Worm (Caenorhabditis elegans): Measurements from ENCODE around the gene etc-1.

etc-1 gene

ce11 chrII:8631766-8632165, 32.9 kb upstream of the etc-1 start:
- TF ChIP-seq lsl-1 (GFP tag; optimal IDR thresholded peaks at IDR 0.05), result peak; percentile 13
- no peak for TF ChIP-seq atf-7 (tag; optimal IDR thresholded peaks at IDR 0.05)
- peak; percentile 37 for TF ChIP-seq snpc-1.3 (tag; optimal IDR thresholded peaks at IDR 0.05; ENCODE audit: insufficient read depth)
- no peak for TF ChIP-seq ztf-25 (GFP tag; IDR thresholded peaks at IDR 0.05)
- no peak for TF ChIP-seq dpff-1 (tag; optimal IDR thresholded peaks at IDR 0.05)
- no peak for TF ChIP-seq snpc-1.1 (tag; optimal IDR thresholded peaks at IDR 0.05; ENCODE audit: insufficient read depth)
- TF ChIP-seq rpc-1 (optimal IDR thresholded peaks at IDR 0.05), result peak; percentile 53
- TF ChIP-seq rpc-1 (tag; optimal IDR thresholded peaks at IDR 0.05), result peak; percentile 76
- TF ChIP-seq hsf-1 (GFP tag; IDR thresholded peaks at IDR 0.05), result peak; percentile 36; the same call in 1 of the 2 replicates
- peak; percentile 90 for TF ChIP-seq sptf-2 (GFP tag; optimal IDR thresholded peaks at IDR 0.05)
- TF ChIP-seq die-1 (tag; optimal IDR thresholded peaks at IDR 0.05), result peak; percentile 34
- TF ChIP-seq F10E7.11 (tag; optimal IDR thresholded peaks at IDR 0.05), result no peak
- 0 out of 2 replicates have a peak, but pooled peaks have one; percentile 18 for TF ChIP-seq D2030.7 (GFP tag; IDR thresholded peaks at IDR 0.05)
- peak; percentile 56 for TF ChIP-seq B0261.1 (tag; optimal IDR thresholded peaks at IDR 0.05)
- 0 out of 2 replicates have a peak, but pooled peaks have one; percentile 60 for TF ChIP-seq lin-26 (GFP tag; IDR thresholded peaks at IDR 0.05)
- TF ChIP-seq tbp1 (GFP tag; optimal IDR thresholded peaks at IDR 0.05), result peak; percentile 82
- no peak for TF ChIP-seq egrh-3 (GFP tag; IDR thresholded peaks at IDR 0.05)

DNA sequence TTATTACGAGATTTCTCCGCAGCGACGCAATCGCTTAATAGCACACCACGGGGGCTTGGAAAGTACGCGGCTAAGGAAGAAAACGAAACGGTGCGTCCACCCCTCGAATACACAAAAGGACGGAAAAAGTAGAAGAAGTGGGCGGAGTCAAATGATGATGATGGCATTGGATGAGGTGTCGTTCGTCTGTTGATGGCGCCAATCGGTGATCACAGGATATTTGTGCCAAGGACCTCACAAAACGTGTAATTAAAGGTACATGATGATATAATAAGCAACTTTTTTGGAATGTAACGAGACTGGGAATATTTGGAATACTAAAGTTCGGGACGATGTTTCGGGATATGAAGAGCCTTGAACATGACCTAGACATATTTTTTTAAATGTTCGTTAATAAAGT, 30.2 kb upstream of the etc-1 start, which contains the start of gene cutl-12:
Gene cutl-12 (minus strand): TSS at position 101 of the 400 bp plus-strand sequence.
- TF ChIP-seq ztf-28 (GFP tag; IDR thresholded peaks at IDR 0.05) (no peak), madf-3 (GFP tag; IDR thresholded peaks at IDR 0.05) (0 out of 2 replicates have a peak, but pooled peaks have one; percentile 39), nhr-80 (tag; optimal IDR thresholded peaks at IDR 0.05) (no peak)

DNA sequence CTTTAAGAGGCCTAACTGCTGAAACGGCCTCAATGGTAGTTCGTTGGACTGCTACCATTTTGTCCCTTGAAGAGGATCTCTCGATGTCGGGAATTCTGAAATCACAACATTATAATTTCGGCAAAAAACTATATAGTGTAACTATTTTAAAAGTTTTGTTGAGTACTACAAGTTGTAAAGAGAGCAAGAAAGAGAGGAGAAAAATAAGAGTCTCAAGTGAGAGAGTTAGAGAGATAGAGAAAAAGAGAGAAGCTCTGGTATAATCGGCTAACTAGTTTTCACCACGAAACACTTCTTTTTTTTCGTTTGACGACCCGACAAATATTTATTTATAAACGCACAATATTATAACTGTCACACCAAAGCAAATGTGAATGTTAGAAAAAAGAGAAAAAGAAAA, 27.0 kb upstream of the etc-1 start, which contains the start of gene vab-9:
Gene vab-9 (minus strand): TSS at position 101 of the 400 bp plus-strand sequence.
- TF ChIP-seq ekl-4 (GFP tag; IDR thresholded peaks at IDR 0.05) (no peak), bed-2 (GFP tag; IDR thresholded peaks at IDR 0.05) (no peak), ztf-22 (GFP tag; optimal IDR thresholded peaks at IDR 0.05) (no peak), F10E7.11 (tag; optimal IDR thresholded peaks at IDR 0.05) (no peak), aptf-3 (GFP tag; IDR thresholded peaks at IDR 0.05) (no peak), snpc-1.1 (tag; optimal IDR thresholded peaks at IDR 0.05; ENCODE audit: insufficient read depth) (no peak), Y56A3A.18 (GFP tag; IDR thresholded peaks at IDR 0.05) (no peak), dpff-1 (tag; optimal IDR thresholded peaks at IDR 0.05) (no peak), F33H1.4 (GFP tag; IDR thresholded peaks at IDR 0.05) (no peak), unc-130 (GFP tag; optimal IDR thresholded peaks at IDR 0.05) (no peak), hmg-20 (GFP tag; IDR thresholded peaks at IDR 0.05) (no peak), hlh-26 (GFP tag; conservative IDR thresholded peaks at IDR 0.05) (no peak), mcd-1 (GFP tag; IDR thresholded peaks at IDR 0.05) (no peak), pbrm-1 (GFP tag; IDR thresholded peaks at IDR 0.05) (no peak), ceh-100 (GFP tag; IDR thresholded peaks at IDR 0.05) (no peak)

DNA sequence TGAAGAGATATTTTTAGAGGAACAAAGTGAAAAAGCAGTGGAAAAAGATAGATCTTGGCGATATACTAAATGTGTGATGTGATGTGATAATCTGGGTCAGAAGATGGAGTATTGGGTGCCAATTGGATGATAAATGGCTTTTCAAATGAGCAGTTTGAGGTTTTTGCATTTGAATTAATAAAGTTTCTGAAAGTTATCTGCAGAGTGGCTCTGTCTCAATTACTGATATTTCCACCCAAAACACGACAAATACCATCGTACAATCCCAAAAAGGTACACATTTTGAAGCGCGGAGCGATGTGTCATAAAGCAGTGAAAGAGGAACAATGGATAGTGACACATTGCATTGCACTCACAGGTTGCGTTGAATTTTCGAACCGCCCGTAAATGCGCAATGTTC, 25.1 kb upstream of the etc-1 start:
- TF ChIP-seq him-1 (tag; optimal IDR thresholded peaks at IDR 0.05) (no peak), hlh-26 (GFP tag; conservative IDR thresholded peaks at IDR 0.05) (no peak), Y53G8AR.9 (GFP tag; conservative IDR thresholded peaks at IDR 0.05) (no peak), attf-3 (GFP tag; conservative IDR thresholded peaks at IDR 0.05) (no peak), K12H6.12 (tag; optimal IDR thresholded peaks at IDR 0.05) (no peak)
